Worm (Caenorhabditis elegans) whole organism, midembryonic: ENCODE measurements around the gene arl-5.

ENCODE experiments used
- T22C8.4 ChIP-seq: fragments of 200-800 bp; sonication (Bioruptor generic); IDR thresholded peaks from 2 replicates; pipeline ENCODE4 v1.3.6; 2022; ENCODE audit warnings: missing genetic modification characterization, missing compliant biosample characterization
- cog-1 ChIP-seq: sonication (generic microtip); optimal IDR thresholded peaks from 2 replicates; lab custom pipeline; 2016; ENCODE audit warnings: missing genetic modification characterization, missing compliant biosample characterization
- flt-1 ChIP-seq: fragments of 200-800 bp; sonication (Bioruptor generic); IDR thresholded peaks from 2 replicates; pipeline ENCODE4 v1.3.6; 2022; ENCODE audit warnings: missing genetic modification characterization, missing compliant biosample characterization
- ref-1 ChIP-seq: fragments of 200-800 bp; sonication (Bioruptor generic); conservative IDR thresholded peaks from 2 replicates; pipeline ENCODE4 v1.3.6; 2022; ENCODE audit warnings: missing genetic modification reagents, missing genetic modification characterization, missing compliant biosample characterization
- tab-1 ChIP-seq: fragments of 200-800 bp; sonication (Bioruptor generic); IDR thresholded peaks from 2 replicates; pipeline ENCODE4 v1.3.6; 2022; ENCODE audit warnings: missing genetic modification characterization, missing compliant biosample characterization
- ztf-23 ChIP-seq: fragments of 200-800 bp; sonication (Bioruptor generic); IDR thresholded peaks from 2 replicates; pipeline ENCODE4 v1.3.6; 2022; ENCODE audit warnings: missing genetic modification reagents, missing genetic modification characterization, missing compliant biosample characterization
- ztf-29 ChIP-seq: fragments of 200-800 bp; sonication (Bioruptor generic); IDR thresholded peaks from 2 replicates; pipeline ENCODE4 v1.3.6; 2022; ENCODE audit warnings: missing genetic modification reagents, missing genetic modification characterization, missing compliant biosample characterization

DNA sequence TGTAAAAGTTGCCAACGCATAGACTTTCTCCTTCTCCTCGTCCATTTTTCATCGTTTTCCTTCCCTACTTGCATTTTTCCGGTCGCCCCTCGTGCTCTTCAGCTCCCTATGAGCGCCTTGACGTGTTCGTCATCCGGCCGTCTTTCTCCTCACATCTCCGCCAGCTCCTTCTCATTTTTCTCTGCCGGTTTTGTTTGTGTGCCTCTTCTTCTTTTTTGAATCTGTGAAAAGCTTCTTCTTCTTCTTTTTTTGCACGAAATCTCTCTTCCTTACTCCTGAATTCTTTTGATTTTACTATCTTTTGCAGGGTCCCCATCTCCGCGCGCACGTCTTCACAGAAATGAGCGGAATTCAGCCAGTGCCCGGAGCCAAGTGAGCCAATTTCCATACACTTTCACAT, 28.5 kb downstream of the arl-5 start, which contains the start of gene K11H3.3:
- TF ChIP-seq flt-1: no peak
- no peak for TF ChIP-seq cog-1 (tag; lab: Kevin White, UChicago)
- TF ChIP-seq tab-1 (GFP tag; lab: Robert Waterston, UW): no peak
- no peak for TF ChIP-seq ref-1 (GFP tag; lab: Robert Waterston, UW)
- TF ChIP-seq T22C8.4 (GFP tag; lab: Robert Waterston, UW): no peak
- no peak for TF ChIP-seq ztf-29 (GFP tag; lab: Robert Waterston, UW)
- no peak for TF ChIP-seq ztf-23 (GFP tag; lab: Robert Waterston, UW)
